Fruit fly (Drosophila melanogaster): ENCODE data around the gene Tbcd.

Tbcd gene

dm6 chr2L:2179366-2179765 is 32.0 kb downstream of the Tbcd start:
- TF ChIP-seq CG33017 (tag; optimal IDR thresholded peaks at IDR 0.05): no peak
- TF ChIP-seq cic (GFP tag; optimal IDR thresholded peaks at IDR 0.05): peak; percentile 2

DNA sequence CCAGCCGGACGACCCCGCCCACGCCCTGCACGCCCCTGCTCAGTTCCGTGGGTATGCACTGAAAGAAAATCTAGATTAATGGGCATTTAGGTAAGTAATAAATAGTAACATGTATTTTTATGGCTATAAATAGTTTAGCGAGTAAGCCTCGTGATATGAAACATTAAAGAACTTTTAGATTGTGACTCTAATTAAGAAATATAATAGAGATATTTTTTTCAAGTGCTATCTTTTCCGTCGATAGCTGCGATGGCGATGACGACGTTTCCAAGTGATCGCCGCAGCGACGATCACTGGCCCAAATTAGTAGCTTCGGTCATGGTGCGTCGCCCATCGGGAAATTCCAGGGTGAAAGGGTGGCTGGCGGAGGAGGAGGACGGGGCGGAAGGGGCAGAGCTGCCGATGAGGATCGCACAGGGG is 32.8 kb downstream of the Tbcd start:
- TF ChIP-seq CG14711 (tag; optimal IDR thresholded peaks at IDR 0.05): peak; percentile 33
- no peak for TF ChIP-seq cnc (optimal IDR thresholded peaks at IDR 0.05)
- peak; percentile 14 for TF ChIP-seq CG33017 (tag; optimal IDR thresholded peaks at IDR 0.05)
- peak; percentile 25 for TF ChIP-seq CG7045 (GFP tag; optimal IDR thresholded peaks at IDR 0.05)
- TF ChIP-seq Hr96 (GFP tag; optimal IDR thresholded peaks at IDR 0.05): peak; percentile 10
- TF ChIP-seq pad (GFP tag; optimal IDR thresholded peaks at IDR 0.05): no peak
- TF ChIP-seq ovo (GFP tag; optimal IDR thresholded peaks at IDR 0.05): no peak
- peak; percentile 14 for TF ChIP-seq toe (GFP tag; optimal IDR thresholded peaks at IDR 0.05)
- peak; percentile 41 for TF ChIP-seq CG7101 (tag; optimal IDR thresholded peaks at IDR 0.05)
- TF ChIP-seq kay (GFP tag; ENCODE audit: borderline replicate concordance): no peak
- TF ChIP-seq tj (GFP tag; optimal IDR thresholded peaks at IDR 0.05): peak; percentile 2

dm6 chr2L:2180665-2181064 is 33.3 kb downstream of the Tbcd start:
- TF ChIP-seq Mnt (GFP tag; optimal IDR thresholded peaks at IDR 0.05): no peak

DNA sequence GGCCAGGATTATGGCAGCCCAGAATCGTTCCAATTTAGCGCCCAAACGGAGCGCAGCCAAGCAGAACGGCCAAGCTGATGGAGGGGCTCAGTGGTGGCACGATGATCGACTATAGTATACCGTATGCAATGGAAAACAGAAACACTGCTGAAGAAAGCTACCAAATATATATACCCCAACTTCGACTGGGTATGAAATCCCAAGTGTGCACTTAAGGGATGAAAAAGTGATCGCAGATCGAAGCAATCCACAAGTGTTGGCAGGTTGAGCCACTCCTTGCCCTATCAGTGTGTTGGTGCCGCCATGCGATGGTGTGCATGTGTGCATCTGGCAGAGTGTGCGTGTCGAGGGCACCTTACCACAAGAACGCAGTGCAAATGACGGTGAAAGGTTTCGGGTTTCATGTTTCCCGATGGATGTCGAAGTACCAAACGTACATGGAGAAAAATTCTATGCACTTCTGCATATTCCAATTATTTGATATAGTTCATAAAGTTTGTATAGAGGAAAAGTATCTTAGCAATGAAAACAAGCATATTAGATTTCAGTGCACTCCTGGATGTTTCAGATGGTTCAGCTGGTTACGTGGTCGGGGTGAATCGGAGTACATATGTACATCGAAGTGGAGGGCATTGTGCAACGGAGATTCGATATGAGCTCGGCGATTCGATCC is 34.8 kb downstream of the Tbcd start:
- TF ChIP-seq cnc (optimal IDR thresholded peaks at IDR 0.05) (no peak), pad (GFP tag; optimal IDR thresholded peaks at IDR 0.05) (no peak), CG33017 (tag; optimal IDR thresholded peaks at IDR 0.05) (no peak), bab1 (GFP tag; optimal IDR thresholded peaks at IDR 0.05) (no peak), CG7045 (GFP tag; optimal IDR thresholded peaks at IDR 0.05) (no peak), Crg-1 (GFP tag; optimal IDR thresholded peaks at IDR 0.05) (no peak), CG1620 (GFP tag; optimal IDR thresholded peaks at IDR 0.05) (no peak), Hr96 (GFP tag; optimal IDR thresholded peaks at IDR 0.05) (no peak), CG11617 (GFP tag; optimal IDR thresholded peaks at IDR 0.05) (no peak), Mnt (GFP tag; optimal IDR thresholded peaks at IDR 0.05) (no peak), CG14711 (tag; optimal IDR thresholded peaks at IDR 0.05) (no peak), kay (GFP tag; ENCODE audit: borderline replicate concordance) (no peak), toe (GFP tag; optimal IDR thresholded peaks at IDR 0.05) (no peak), Clk (GFP tag; optimal IDR thresholded peaks at IDR 0.05) (no peak), tj (GFP tag; optimal IDR thresholded peaks at IDR 0.05) (no peak), CG5204 (GFP tag; optimal IDR thresholded peaks at IDR 0.05) (no peak), cic (GFP tag; optimal IDR thresholded peaks at IDR 0.05) (no peak)

dm6 chr2L:2182735-2183340 is 35.5 kb downstream of the Tbcd start:
- TF ChIP-seq CG12768 (GFP tag; optimal IDR thresholded peaks at IDR 0.05) (no peak), pad (GFP tag; optimal IDR thresholded peaks at IDR 0.05) (no peak), CG14711 (tag; optimal IDR thresholded peaks at IDR 0.05) (no peak), Clk (GFP tag; optimal IDR thresholded peaks at IDR 0.05) (no peak), CG7045 (GFP tag; optimal IDR thresholded peaks at IDR 0.05) (no peak), CG11617 (GFP tag; optimal IDR thresholded peaks at IDR 0.05) (no peak), CG33017 (tag; optimal IDR thresholded peaks at IDR 0.05) (no peak), cic (GFP tag; optimal IDR thresholded peaks at IDR 0.05) (no peak), kay (GFP tag; ENCODE audit: borderline replicate concordance) (no peak), cnc (optimal IDR thresholded peaks at IDR 0.05) (no peak), tj (GFP tag; optimal IDR thresholded peaks at IDR 0.05) (no peak), Crg-1 (GFP tag; optimal IDR thresholded peaks at IDR 0.05) (no peak), bab1 (GFP tag; optimal IDR thresholded peaks at IDR 0.05) (no peak), Hr96 (GFP tag; optimal IDR thresholded peaks at IDR 0.05) (no peak), CG7101 (tag; optimal IDR thresholded peaks at IDR 0.05) (no peak), CG5204 (GFP tag; optimal IDR thresholded peaks at IDR 0.05) (no peak), Mnt (GFP tag; optimal IDR thresholded peaks at IDR 0.05) (no peak), toe (GFP tag; optimal IDR thresholded peaks at IDR 0.05) (no peak)

- TF ChIP-seq cnc (optimal IDR thresholded peaks at IDR 0.05): no peak
- TF ChIP-seq CG11617 (GFP tag; optimal IDR thresholded peaks at IDR 0.05): no peak
- no peak for TF ChIP-seq CG14711 (tag; optimal IDR thresholded peaks at IDR 0.05)
- no peak for TF ChIP-seq pad (GFP tag; optimal IDR thresholded peaks at IDR 0.05)
- TF ChIP-seq Hr96 (GFP tag; optimal IDR thresholded peaks at IDR 0.05): no peak
- no peak for TF ChIP-seq CG1620 (GFP tag; optimal IDR thresholded peaks at IDR 0.05)
- no peak for TF ChIP-seq toe (GFP tag; optimal IDR thresholded peaks at IDR 0.05)
- TF ChIP-seq kay (GFP tag; ENCODE audit: borderline replicate concordance): no peak
- no peak for TF ChIP-seq bab1 (GFP tag; optimal IDR thresholded peaks at IDR 0.05)
- TF ChIP-seq Clk (GFP tag; optimal IDR thresholded peaks at IDR 0.05): no peak
- no peak for TF ChIP-seq CG33017 (tag; optimal IDR thresholded peaks at IDR 0.05)
- TF ChIP-seq cic (GFP tag; optimal IDR thresholded peaks at IDR 0.05): no peak
- TF ChIP-seq Mnt (GFP tag; optimal IDR thresholded peaks at IDR 0.05): no peak
- no peak for TF ChIP-seq CG5204 (GFP tag; optimal IDR thresholded peaks at IDR 0.05)
- no peak for TF ChIP-seq ovo (GFP tag; optimal IDR thresholded peaks at IDR 0.05)
These were observed 36.8 kb downstream of the Tbcd start for dm6 chr2L:2184129-2184528.

DNA sequence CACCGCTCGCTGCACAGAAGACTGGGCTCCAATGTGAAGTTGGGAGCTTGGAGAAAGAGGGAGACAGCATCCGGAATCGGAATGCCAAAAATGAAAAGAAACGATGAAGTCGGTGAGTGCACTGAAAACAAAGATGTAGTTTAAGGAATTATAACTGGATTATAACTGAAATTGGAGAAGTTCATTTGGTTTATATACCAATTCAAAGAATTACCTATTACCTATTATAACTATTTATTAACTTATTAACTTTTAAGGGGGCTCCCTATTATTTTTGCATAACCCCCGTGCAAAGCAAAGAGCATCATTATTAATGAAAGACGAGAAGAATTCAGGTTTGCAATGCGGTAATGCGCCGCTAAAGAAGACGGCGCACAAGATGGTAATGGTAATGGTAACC is 37.3 kb downstream of the Tbcd start:
- no peak for TF ChIP-seq cic (GFP tag; optimal IDR thresholded peaks at IDR 0.05)
- TF ChIP-seq CG12768 (GFP tag; optimal IDR thresholded peaks at IDR 0.05): no peak
- TF ChIP-seq toe (GFP tag; optimal IDR thresholded peaks at IDR 0.05): no peak
- TF ChIP-seq CG7045 (GFP tag; optimal IDR thresholded peaks at IDR 0.05): no peak
- TF ChIP-seq kay (GFP tag; ENCODE audit: borderline replicate concordance): no peak
- TF ChIP-seq CG5204 (GFP tag; optimal IDR thresholded peaks at IDR 0.05): no peak
- no peak for TF ChIP-seq ovo (GFP tag; optimal IDR thresholded peaks at IDR 0.05)
- TF ChIP-seq cnc (optimal IDR thresholded peaks at IDR 0.05): no peak
- no peak for TF ChIP-seq Crg-1 (GFP tag; optimal IDR thresholded peaks at IDR 0.05)
- no peak for TF ChIP-seq tj (GFP tag; optimal IDR thresholded peaks at IDR 0.05)
- TF ChIP-seq CG33017 (tag; optimal IDR thresholded peaks at IDR 0.05): no peak
- no peak for TF ChIP-seq Mnt (GFP tag; optimal IDR thresholded peaks at IDR 0.05)
- TF ChIP-seq CG7101 (tag; optimal IDR thresholded peaks at IDR 0.05): no peak
- no peak for TF ChIP-seq pad (GFP tag; optimal IDR thresholded peaks at IDR 0.05)
- TF ChIP-seq Hr96 (GFP tag; optimal IDR thresholded peaks at IDR 0.05): no peak
- no peak for TF ChIP-seq CG1620 (GFP tag; optimal IDR thresholded peaks at IDR 0.05)
- TF ChIP-seq bab1 (GFP tag; optimal IDR thresholded peaks at IDR 0.05): no peak

Measured in whole organism, adult.